Fruit fly (Drosophila melanogaster) whole organism, adult: ENCODE measurements around the gene mRpS18B.

ENCODE experiments used
- CG11617 ChIP-seq: fragments of 200-800 bp; sonication (Bioruptor generic); optimal IDR thresholded peaks from 2 replicates; lab custom pipeline; 2017; ENCODE audit warnings: mild to moderate bottlenecking, missing biosample characterization, missing genetic modification reagents, missing genetic modification characterization
- CG12768 ChIP-seq: fragments of 200-800 bp; sonication (Bioruptor generic); optimal IDR thresholded peaks from 2 replicates; lab custom pipeline; 2017; ENCODE audit warnings: missing biosample characterization, missing genetic modification characterization, mild to moderate bottlenecking, moderate library complexity, missing genetic modification reagents
- CG14711 ChIP-seq: fragments of 200-800 bp; sonication (Bioruptor generic); optimal IDR thresholded peaks from 2 replicates; lab custom pipeline; 2018; ENCODE audit warnings: missing biosample characterization, mild to moderate bottlenecking, missing genetic modification characterization, moderate library complexity
- CG1620 ChIP-seq: fragments of 200-800 bp; sonication (Bioruptor generic); optimal IDR thresholded peaks from 2 replicates; lab custom pipeline; 2016; ENCODE audit warnings: missing biosample characterization, missing genetic modification characterization
- CG33017 ChIP-seq: fragments of 200-800 bp; sonication (Bioruptor generic); optimal IDR thresholded peaks from 2 replicates; lab custom pipeline; 2018; ENCODE audit warnings: missing biosample characterization, mild to moderate bottlenecking, missing genetic modification characterization, moderate library complexity
- CG5204 ChIP-seq: fragments of 200-800 bp; sonication (Bioruptor generic); optimal IDR thresholded peaks from 2 replicates; lab custom pipeline; 2016; ENCODE audit warnings: missing biosample characterization, missing genetic modification characterization
- CG7045 ChIP-seq: fragments of 200-800 bp; sonication (Bioruptor generic); optimal IDR thresholded peaks from 2 replicates; lab custom pipeline; 2017; ENCODE audit warnings: missing biosample characterization, mild to moderate bottlenecking, missing genetic modification characterization
- CG7101 ChIP-seq: fragments of 200-800 bp; sonication (Bioruptor generic); optimal IDR thresholded peaks from 2 replicates; lab custom pipeline; 2018; ENCODE audit warnings: missing biosample characterization, mild to moderate bottlenecking, missing genetic modification characterization, moderate library complexity
- Clk ChIP-seq: fragments of 200-800 bp; sonication (Bioruptor generic); optimal IDR thresholded peaks from 2 replicates; lab custom pipeline; 2017; ENCODE audit warnings: missing biosample characterization, missing genetic modification characterization
- Crg-1 ChIP-seq: fragments of 200-800 bp; sonication (Bioruptor generic); optimal IDR thresholded peaks from 2 replicates; lab custom pipeline; 2016; ENCODE audit warnings: missing biosample characterization, missing genetic modification characterization
- Hr96 ChIP-seq: fragments of 200-800 bp; sonication (Bioruptor generic); optimal IDR thresholded peaks from 2 replicates; lab custom pipeline; 2016; ENCODE audit warnings: missing biosample characterization, missing genetic modification characterization
- Mnt ChIP-seq: fragments of 200-800 bp; sonication (Bioruptor generic); optimal IDR thresholded peaks from 2 replicates; lab custom pipeline; 2016; ENCODE audit warnings: missing biosample characterization, mild to moderate bottlenecking, missing genetic modification characterization
- bab1 ChIP-seq: fragments of 200-800 bp; sonication (Bioruptor generic); optimal IDR thresholded peaks from 3 replicates; lab custom pipeline; 2019; ENCODE audit warnings: missing biosample characterization, mild to moderate bottlenecking, missing genetic modification characterization, moderate library complexity
- cic ChIP-seq: fragments of 200-800 bp; sonication (Bioruptor generic); optimal IDR thresholded peaks from 2 replicates; lab custom pipeline; 2017; ENCODE audit warnings: missing biosample characterization, mild to moderate bottlenecking, missing genetic modification characterization, moderate library complexity
- cnc ChIP-seq, 2 experiments: fragments of >200 bp; optimal IDR thresholded peaks; 2 replicates each; lab custom pipeline; 2017
- kay ChIP-seq: fragments of 200-800 bp; sonication (Bioruptor generic); peaks from one replicate; lab custom pipeline; 2016; ENCODE audit warnings: missing biosample characterization, missing genetic modification characterization, borderline replicate concordance
- ovo ChIP-seq: fragments of 200-800 bp; sonication (Bioruptor generic); optimal IDR thresholded peaks from 2 replicates; lab custom pipeline; 2016; ENCODE audit warnings: missing biosample characterization, missing genetic modification characterization
- pad ChIP-seq: fragments of 200-800 bp; sonication (Bioruptor generic); optimal IDR thresholded peaks from 3 replicates; lab custom pipeline; 2017; ENCODE audit warnings: missing biosample characterization, missing genetic modification characterization, mild to moderate bottlenecking, moderate library complexity, missing genetic modification reagents
- tj ChIP-seq: fragments of 200-800 bp; sonication (Bioruptor generic); optimal IDR thresholded peaks from 3 replicates; lab custom pipeline; 2017; ENCODE audit warnings: missing biosample characterization, mild to moderate bottlenecking, missing genetic modification characterization, moderate library complexity
- toe ChIP-seq: fragments of 200-800 bp; sonication (Bioruptor generic); optimal IDR thresholded peaks from 2 replicates; lab custom pipeline; 2016; ENCODE audit warnings: missing biosample characterization, missing genetic modification characterization

mRpS18B gene

dm6 chr2L:20093794-20094193 lies 3.3 kb downstream of the mRpS18B start, which contains the start of the genes Taf13 and nesd:
Taf13 (minus strand) TSS chr2L:20093849.
nesd (plus strand) TSS chr2L:20093972.
- no peak for TF ChIP-seq CG12768 (GFP tag; lab: Kevin White, UChicago)
- no peak for TF ChIP-seq kay
- peak; percentile 36 for TF ChIP-seq Clk (GFP tag; lab: Kevin White, UChicago)
- peak; percentile 55 for TF ChIP-seq CG14711 (tag; lab: Kevin White, UChicago)
- peak; percentile 12 for TF ChIP-seq CG33017 (tag; lab: Kevin White, UChicago)
- TF ChIP-seq CG7045 (GFP tag; lab: Kevin White, UChicago), result peak; percentile 21
- TF ChIP-seq CG1620 (GFP tag; lab: Kevin White, UChicago), result peak; percentile 55
- peak; percentile 71 for TF ChIP-seq Mnt (GFP tag; lab: Kevin White, UChicago)
- peak; percentile 52 for TF ChIP-seq CG5204 (GFP tag; lab: Kevin White, UChicago)
- peak; percentile 31 for TF ChIP-seq bab1
- TF ChIP-seq Crg-1 (GFP tag; lab: Kevin White, UChicago), result peak; percentile 36
- TF ChIP-seq cnc (optimal IDR thresholded peaks at IDR 0.05; lab: Kevin White, UChicago), result no peak
- TF ChIP-seq CG7101, result peak; percentile 61
- peak; percentile 57 for TF ChIP-seq tj
- TF ChIP-seq pad, result peak; percentile 37
- TF ChIP-seq toe, result peak; percentile 85
- peak; percentile 25 for TF ChIP-seq cic (GFP tag; lab: Kevin White, UChicago)
- peak; percentile 0 for TF ChIP-seq Hr96 (GFP tag; lab: Kevin White, UChicago)
- TF ChIP-seq ovo (GFP tag; lab: Kevin White, UChicago), result no peak
- peak; percentile 59 for TF ChIP-seq CG11617

dm6 chr2L:20091094-20091679 lies 5.9 kb downstream of the mRpS18B start, which contains the start of the genes CG10747 and Pyroxd1:
CG10747 (minus strand) TSS chr2L:20091348.
Pyroxd1 (plus strand) TSS chr2L:20091435.
- TF ChIP-seq CG5204 (GFP tag; lab: Kevin White, UChicago) (peak; percentile 99), toe (peak; percentile 99), Mnt (GFP tag; lab: Kevin White, UChicago) (peak; percentile 95), bab1 (peak; percentile 99), cnc (optimal IDR thresholded peaks at IDR 0.05; lab: Kevin White, UChicago) (no peak), CG12768 (GFP tag; lab: Kevin White, UChicago) (peak; percentile 99), kay (no peak), Clk (GFP tag; lab: Kevin White, UChicago) (peak; percentile 97), CG33017 (tag; lab: Kevin White, UChicago) (peak; percentile 98), CG1620 (GFP tag; lab: Kevin White, UChicago) (peak; percentile 98), ovo (GFP tag; lab: Kevin White, UChicago) (peak; percentile 98), CG7045 (GFP tag; lab: Kevin White, UChicago) (peak; percentile 98), pad (peak; percentile 92), Hr96 (GFP tag; lab: Kevin White, UChicago) (peak; percentile 98), CG14711 (tag; lab: Kevin White, UChicago) (peak; percentile 95), Crg-1 (GFP tag; lab: Kevin White, UChicago) (peak; percentile 98), CG7101 (peak; percentile 98), tj (peak; percentile 90), CG11617 (peak; percentile 99), cic (GFP tag; lab: Kevin White, UChicago) (peak; percentile 90)

DNA sequence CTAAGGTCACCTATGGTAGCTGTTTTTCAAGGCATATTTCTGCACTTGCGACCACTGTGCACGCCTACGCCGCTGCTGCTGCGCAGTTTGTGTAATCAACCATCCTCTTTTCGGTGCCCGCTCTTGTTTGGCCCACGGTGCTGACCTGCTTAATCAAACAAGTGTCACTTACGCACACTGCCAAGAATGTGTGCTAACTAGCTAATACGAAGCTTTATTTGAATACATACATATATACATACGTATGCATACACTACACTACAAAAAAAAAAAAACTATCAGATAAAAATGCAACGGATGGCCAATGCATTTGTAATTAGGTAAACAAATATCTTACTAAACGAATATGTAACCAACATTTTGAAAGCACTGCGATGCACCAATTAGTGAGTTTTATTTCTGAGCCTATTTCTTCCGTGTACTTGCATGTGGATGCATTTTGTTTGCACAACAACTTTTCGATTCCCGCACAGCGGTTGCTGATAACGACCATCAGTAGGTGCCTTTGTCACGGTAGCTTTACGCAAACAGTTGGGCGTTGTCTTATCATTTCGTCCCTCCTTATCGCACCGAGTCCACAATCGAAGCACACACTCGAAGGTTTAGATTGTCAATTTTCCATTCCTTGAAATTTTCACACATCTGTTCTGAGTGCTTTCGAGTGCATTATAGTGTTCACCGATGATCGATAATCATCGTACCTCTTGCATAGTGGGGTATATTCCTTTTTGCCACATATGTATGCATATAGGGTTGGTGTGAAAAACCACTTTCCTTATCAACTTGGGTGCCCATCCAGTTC lies 10.6 kb downstream of the mRpS18B start:
- TF ChIP-seq Crg-1 (GFP tag; lab: Kevin White, UChicago), result peak; percentile 62
- TF ChIP-seq CG7101, result peak; percentile 93
- TF ChIP-seq Mnt (GFP tag; lab: Kevin White, UChicago), result peak; percentile 89
- TF ChIP-seq bab1, result peak; percentile 31
- TF ChIP-seq CG12768 (GFP tag; lab: Kevin White, UChicago), result peak; percentile 92
- peak; percentile 29 for TF ChIP-seq toe
- TF ChIP-seq CG7045 (GFP tag; lab: Kevin White, UChicago), result peak; percentile 67
- TF ChIP-seq Clk (GFP tag; lab: Kevin White, UChicago), result peak; percentile 65
- TF ChIP-seq ovo (GFP tag; lab: Kevin White, UChicago), result peak; percentile 76
- TF ChIP-seq CG14711 (tag; lab: Kevin White, UChicago), result peak; percentile 90
- peak; percentile 95 for TF ChIP-seq cic (GFP tag; lab: Kevin White, UChicago)
- TF ChIP-seq kay, result no peak
- peak; percentile 61 for TF ChIP-seq pad
- TF ChIP-seq tj, result peak; percentile 77
- peak; percentile 76 for TF ChIP-seq Hr96 (GFP tag; lab: Kevin White, UChicago)
- peak; percentile 30 for TF ChIP-seq CG1620 (GFP tag; lab: Kevin White, UChicago)
- TF ChIP-seq cnc (optimal IDR thresholded peaks at IDR 0.05; lab: Kevin White, UChicago), result no peak
- peak; percentile 94 for TF ChIP-seq CG33017 (tag; lab: Kevin White, UChicago)
- TF ChIP-seq CG5204 (GFP tag; lab: Kevin White, UChicago), result peak; percentile 86
- peak; percentile 90 for TF ChIP-seq CG11617

DNA sequence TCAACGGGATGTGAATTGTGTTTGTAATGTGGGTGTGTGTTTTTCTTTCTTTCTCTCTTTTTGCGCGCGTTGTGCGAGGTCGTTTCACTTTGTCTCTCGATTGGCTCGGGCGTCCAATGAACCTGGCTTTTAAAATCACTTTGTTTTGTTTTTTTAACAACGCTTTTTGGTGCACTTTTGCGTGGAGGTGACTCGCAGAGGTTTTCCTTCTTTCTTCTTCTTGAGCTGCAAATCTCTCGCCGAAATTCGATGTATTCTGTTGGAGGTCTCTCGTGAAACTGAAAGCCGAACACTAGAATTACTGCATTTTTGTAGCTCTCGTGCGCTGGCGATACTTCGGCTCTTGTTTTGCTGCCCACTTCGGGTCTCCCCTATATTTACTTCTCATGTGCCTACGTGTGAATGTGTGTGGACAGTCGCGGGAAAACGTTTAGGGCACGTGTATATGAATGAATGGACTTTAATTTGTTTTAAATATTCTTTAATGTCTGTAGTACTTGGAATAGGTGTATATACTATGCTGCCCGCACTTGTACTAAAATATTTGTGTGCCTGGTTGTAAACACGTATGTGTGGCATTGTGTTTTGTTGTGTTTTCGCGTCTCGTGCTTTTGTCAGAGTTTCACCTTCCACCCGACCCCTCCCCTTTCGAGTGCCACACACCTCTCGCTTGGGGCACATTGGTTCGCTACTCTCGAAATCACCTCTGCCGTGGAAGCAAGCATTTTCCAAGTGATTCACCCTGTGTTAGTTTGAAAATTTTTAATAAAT lies 12.1 kb downstream of the mRpS18B start, which contains the start of gene fok:
Gene fok (minus strand): TSS at position 286 of the 771 bp plus-strand sequence.
- TF ChIP-seq CG11617 (peak; percentile 98), Hr96 (GFP tag; lab: Kevin White, UChicago) (peak; percentile 98), CG5204 (GFP tag; lab: Kevin White, UChicago) (peak; percentile 98), toe (peak; percentile 98), Mnt (GFP tag; lab: Kevin White, UChicago) (peak; percentile 96), pad (peak; percentile 93), CG12768 (GFP tag; lab: Kevin White, UChicago) (peak; percentile 98), CG7045 (GFP tag; lab: Kevin White, UChicago) (peak; percentile 98), cic (GFP tag; lab: Kevin White, UChicago) (peak; percentile 98), CG14711 (tag; lab: Kevin White, UChicago) (peak; percentile 91), CG1620 (GFP tag; lab: Kevin White, UChicago) (peak; percentile 92), CG7101 (peak; percentile 98), bab1 (peak; percentile 97), Clk (GFP tag; lab: Kevin White, UChicago) (peak; percentile 96), tj (peak; percentile 91), cnc (optimal IDR thresholded peaks at IDR 0.05; lab: Kevin White, UChicago) (no peak), kay (peak; percentile 99), Crg-1 (GFP tag; lab: Kevin White, UChicago) (peak; percentile 92), ovo (GFP tag; lab: Kevin White, UChicago) (peak; percentile 95), CG33017 (tag; lab: Kevin White, UChicago) (peak; percentile 98)
